Fruit fly (Drosophila melanogaster): ENCODE data around the gene CG3402.
A peak's percentile ranks its signal among the peaks of the same experiment; 100 is the strongest.

DNA sequence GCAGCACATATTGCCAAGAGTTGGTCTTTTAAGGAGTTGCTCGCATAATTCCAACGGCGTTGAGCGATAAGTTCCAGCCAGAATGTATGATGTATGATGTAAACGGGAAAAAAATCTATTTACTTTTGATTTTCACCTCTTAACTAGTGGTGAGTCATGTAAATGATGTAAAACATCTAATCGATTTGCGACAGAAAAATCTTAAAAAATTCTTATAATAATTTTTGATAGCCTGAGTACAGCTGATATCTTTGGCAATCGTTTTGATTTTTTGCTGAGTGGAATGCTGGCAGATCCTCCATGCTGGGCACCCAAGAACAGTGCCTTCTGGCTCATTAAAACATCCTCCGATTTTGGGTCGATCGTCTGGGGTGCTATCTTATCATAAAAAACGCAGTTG is 13.9 kb upstream of the CG3402 start:
- TF ChIP-seq CG4496 (GFP tag; IDR thresholded peaks at IDR 0.05) (no peak), CG17806 (tag; optimal IDR thresholded peaks at IDR 0.05) (peak; percentile 30), EcR (GFP tag; optimal IDR thresholded peaks at IDR 0.05) (no peak), Pif1A (GFP tag; optimal IDR thresholded peaks at IDR 0.05) (no peak), CG9948 (tag; optimal IDR thresholded peaks at IDR 0.05) (peak; percentile 54), D1 (tag; optimal IDR thresholded peaks at IDR 0.05) (no peak), CG32121 (GFP tag; IDR thresholded peaks at IDR 0.05) (no peak), Pif1B (GFP tag; optimal IDR thresholded peaks at IDR 0.05) (no peak), gl (tag; optimal IDR thresholded peaks at IDR 0.05) (no peak), CG15710 (tag; optimal IDR thresholded peaks at IDR 0.05) (peak; percentile 7), CG12605 (GFP tag; IDR thresholded peaks at IDR 0.05) (no peak), CG13204 (GFP tag; optimal IDR thresholded peaks at IDR 0.05) (no peak), Ets98B (GFP tag; IDR thresholded peaks at IDR 0.05) (no peak), Snoo (tag; optimal IDR thresholded peaks at IDR 0.05) (no peak)
